Worm (Caenorhabditis elegans): Measurements from ENCODE around the gene C07E3.4.

ce11 chrII:10390250-10390821, 29.7 kb downstream of the C07E3.4 start:
- no peak for TF ChIP-seq tra-4 (tag; optimal IDR thresholded peaks at IDR 0.05)
- no peak for TF ChIP-seq ama-1 (optimal IDR thresholded peaks at IDR 0.05)
- no peak for TF ChIP-seq sea-1 (GFP tag; conservative IDR thresholded peaks at IDR 0.05)
- TF ChIP-seq hnd-1 (tag; optimal IDR thresholded peaks at IDR 0.05), result no peak
- TF ChIP-seq ets-7 (tag; optimal IDR thresholded peaks at IDR 0.05), result no peak
- no peak for TF ChIP-seq B0310.2 (tag; optimal IDR thresholded peaks at IDR 0.05)
- TF ChIP-seq hmbx-1 (tag; optimal IDR thresholded peaks at IDR 0.05), result no peak
- no peak for TF ChIP-seq aly-1 (tag; optimal IDR thresholded peaks at IDR 0.05)
- TF ChIP-seq tbx-37 (GFP tag; conservative IDR thresholded peaks at IDR 0.05), result no peak
- TF ChIP-seq flt-1 (GFP tag; IDR thresholded peaks at IDR 0.05), result no peak

Measured in whole organism, early embryonic.